Worm (Caenorhabditis elegans) whole organism, late embryonic: ENCODE measurements around the gene F37C12.21.
A peak's percentile ranks its signal among the peaks of the same experiment; 100 is the strongest.

Source experiments
- C08G9.2 ChIP-seq: sonication (generic microtip); optimal IDR thresholded peaks from 2 replicates; lab custom pipeline; 2016; ENCODE audit warnings: mild to moderate bottlenecking, missing genetic modification characterization, moderate library complexity, missing compliant biosample characterization
- C38D4.7 ChIP-seq: fragments of 200-800 bp; sonication (Bioruptor generic); optimal IDR thresholded peaks from 2 replicates; lab custom pipeline; 2018; ENCODE audit warnings: mild to moderate bottlenecking, missing genetic modification characterization, moderate library complexity, missing compliant biosample characterization
- K02D7.2 ChIP-seq: sonication (generic microtip); optimal IDR thresholded peaks from 2 replicates; lab custom pipeline; 2017; ENCODE audit warnings: mild to moderate bottlenecking, missing genetic modification characterization, missing compliant biosample characterization
- T23F11.4 ChIP-seq: fragments of 200-800 bp; sonication (Bioruptor generic); optimal IDR thresholded peaks from 2 replicates; lab custom pipeline; 2018; ENCODE audit warnings: mild to moderate bottlenecking, missing genetic modification characterization, missing compliant biosample characterization
- ahr-1 ChIP-seq: sonication (generic microtip); optimal IDR thresholded peaks from 2 replicates; lab custom pipeline; 2016; ENCODE audit warnings: missing genetic modification characterization, missing compliant biosample characterization
- ceh-18 ChIP-seq: sonication (generic microtip); optimal IDR thresholded peaks from 2 replicates; lab custom pipeline; 2016; ENCODE audit warnings: missing genetic modification characterization, missing compliant biosample characterization
- ceh-30 ChIP-seq: fragments of 150-350 bp; optimal IDR thresholded peaks from 2 replicates; lab custom pipeline; 2014; ENCODE audit warnings: missing biosample characterization, missing genetic modification characterization
- ceh-31 ChIP-seq: sonication (generic microtip); optimal IDR thresholded peaks from 2 replicates; lab custom pipeline; 2016; ENCODE audit warnings: missing genetic modification characterization, missing compliant biosample characterization
- ceh-34 ChIP-seq: sonication (generic microtip); optimal IDR thresholded peaks from 2 replicates; lab custom pipeline; 2016; ENCODE audit warnings: mild to moderate bottlenecking, missing genetic modification characterization, missing compliant biosample characterization
- ceh-45 ChIP-seq: fragments of 200-800 bp; sonication (Bioruptor generic); IDR thresholded peaks from 2 replicates; pipeline ENCODE4 v1.3.6; 2022; ENCODE audit warnings: missing genetic modification reagents, missing genetic modification characterization, missing compliant biosample characterization
- ceh-6 ChIP-seq: fragments of 200-800 bp; sonication (Bioruptor generic); optimal IDR thresholded peaks from 2 replicates; lab custom pipeline; 2018; ENCODE audit warnings: mild to moderate bottlenecking, missing genetic modification characterization, missing compliant biosample characterization
- che-1 ChIP-seq: sonication (generic microtip); optimal IDR thresholded peaks from 2 replicates; lab custom pipeline; 2016; ENCODE audit warnings: mild to moderate bottlenecking, missing genetic modification characterization, missing compliant biosample characterization
- dve-1 ChIP-seq: sonication (generic microtip); optimal IDR thresholded peaks from 2 replicates; lab custom pipeline; 2017; ENCODE audit warnings: antibody characterized with exemption, mild to moderate bottlenecking, missing genetic modification characterization, missing compliant biosample characterization
- elt-2 ChIP-seq: sonication (generic microtip); optimal IDR thresholded peaks from 2 replicates; lab custom pipeline; 2016; ENCODE audit warnings: missing genetic modification reagents, missing genetic modification characterization, missing compliant biosample characterization
- eyg-1 ChIP-seq: sonication (generic microtip); optimal IDR thresholded peaks from 2 replicates; lab custom pipeline; 2016; ENCODE audit warnings: missing genotype, missing genetic modification characterization, missing compliant biosample characterization
- fax-1 ChIP-seq: sonication (generic microtip); optimal IDR thresholded peaks from 2 replicates; lab custom pipeline; 2016; ENCODE audit warnings: missing genotype, missing genetic modification characterization, missing compliant biosample characterization
- fkh-10 ChIP-seq: fragments of 150-350 bp; optimal IDR thresholded peaks from 2 replicates; lab custom pipeline; 2014; ENCODE audit warnings: missing biosample characterization, missing genetic modification reagents, missing genetic modification characterization
- hlh-13 ChIP-seq: fragments of 200-800 bp; sonication (Bioruptor generic); optimal IDR thresholded peaks from 2 replicates; lab custom pipeline; 2018; ENCODE audit warnings: mild to moderate bottlenecking, missing genetic modification characterization, missing compliant biosample characterization
- hlh-30 ChIP-seq: sonication (generic microtip); optimal IDR thresholded peaks from 2 replicates; lab custom pipeline; 2017; ENCODE audit warnings: antibody characterized with exemption, missing genetic modification characterization, missing compliant biosample characterization; ENCODE audit not compliant: insufficient read depth
- hlh-6 ChIP-seq: sonication (generic microtip); optimal IDR thresholded peaks from 2 replicates; lab custom pipeline; 2016; ENCODE audit warnings: missing genotype, missing genetic modification characterization, missing compliant biosample characterization
- lim-6 ChIP-seq: sonication (generic microtip); optimal IDR thresholded peaks from 2 replicates; lab custom pipeline; 2016; ENCODE audit warnings: missing genetic modification characterization, missing compliant biosample characterization
- nfya-1 ChIP-seq: sonication (generic microtip); optimal IDR thresholded peaks from 2 replicates; lab custom pipeline; 2017; ENCODE audit warnings: missing genetic modification characterization, mild to moderate bottlenecking, missing compliant biosample characterization, antibody characterized with exemption, moderate library complexity
- odd-2 ChIP-seq: sonication (generic microtip); optimal IDR thresholded peaks from 2 replicates; lab custom pipeline; 2017; ENCODE audit warnings: antibody characterized with exemption, mild to moderate bottlenecking, missing genetic modification characterization, missing compliant biosample characterization
- pag-3 ChIP-seq: sonication (generic microtip); optimal IDR thresholded peaks from 2 replicates; lab custom pipeline; 2016; ENCODE audit warnings: missing compliant biosample characterization, missing genetic modification characterization, borderline replicate concordance
- pat-9 ChIP-seq: fragments of 200-800 bp; sonication (Bioruptor generic); optimal IDR thresholded peaks from 2 replicates; lab custom pipeline; 2018; ENCODE audit warnings: mild to moderate bottlenecking, missing genetic modification characterization, moderate library complexity, missing compliant biosample characterization
- pax-1 ChIP-seq: fragments of 150-350 bp; optimal IDR thresholded peaks from 2 replicates; lab custom pipeline; 2014; ENCODE audit warnings: missing biosample characterization, missing genetic modification characterization
- pha-4 ChIP-seq: fragments of 150-350 bp; optimal IDR thresholded peaks from 2 replicates; lab custom pipeline; 2018; ENCODE audit warnings: missing biosample characterization, missing genetic modification reagents, missing genetic modification characterization
- pqm-1 ChIP-seq: sonication (generic microtip); optimal IDR thresholded peaks from 2 replicates; lab custom pipeline; 2016; ENCODE audit warnings: missing genetic modification characterization, missing compliant biosample characterization
- ref-2 ChIP-seq: sonication (generic microtip); optimal IDR thresholded peaks from 2 replicates; lab custom pipeline; 2016; ENCODE audit warnings: missing genetic modification characterization, missing compliant biosample characterization
- rnt-1 ChIP-seq: sonication (generic microtip); optimal IDR thresholded peaks from 2 replicates; lab custom pipeline; 2016; ENCODE audit warnings: missing genetic modification characterization, missing compliant biosample characterization
- sox-2 ChIP-seq: fragments of 200-800 bp; sonication (Bioruptor generic); IDR thresholded peaks from 2 replicates; pipeline ENCODE4 v1.3.6; 2022; ENCODE audit warnings: missing genetic modification reagents, missing genetic modification characterization, missing compliant biosample characterization
- sox-4 ChIP-seq: sonication (generic microtip); optimal IDR thresholded peaks from 2 replicates; lab custom pipeline; 2017; ENCODE audit warnings: mild to moderate bottlenecking, missing genetic modification characterization, inconsistent platforms, missing compliant biosample characterization
- tbx-2 ChIP-seq: sonication (generic microtip); optimal IDR thresholded peaks from 2 replicates; lab custom pipeline; 2016; ENCODE audit warnings: missing genetic modification characterization, missing compliant biosample characterization
- tbx-7 ChIP-seq: sonication (generic microtip); optimal IDR thresholded peaks from 2 replicates; lab custom pipeline; 2016; ENCODE audit warnings: missing genotype, missing genetic modification characterization, missing compliant biosample characterization
- unc-3 ChIP-seq, 2 experiments: fragments of 200-800 bp in 1 of 2; sonication (Bioruptor generic) in 1 of 2; sonication (generic microtip) in 1 of 2; conservative IDR thresholded peaks in 1 of 2; optimal IDR thresholded peaks in 1 of 2; 2 replicates each; pipeline versions ENCODE4 v1.3.6 to Lab custom; 2016 to 2022; ENCODE audit warnings: missing compliant biosample characterization in 2 of 2, missing genetic modification characterization in 2 of 2, missing genetic modification reagents in 1 of 2
- unc-86 ChIP-seq: sonication (generic microtip); optimal IDR thresholded peaks from 2 replicates; lab custom pipeline; 2016; ENCODE audit warnings: missing genetic modification characterization, missing compliant biosample characterization
- zip-5 ChIP-seq: sonication (generic microtip); optimal IDR thresholded peaks from 2 replicates; lab custom pipeline; 2016; ENCODE audit warnings: missing genetic modification characterization, missing compliant biosample characterization

Gene F37C12.21

ce11 chrIII:7166664-7167567 lies 21.2 kb upstream of the F37C12.21 start:
- TF ChIP-seq sox-4 = no peak
- TF ChIP-seq nfya-1 (tag; lab: Kevin White, UChicago) = peak; percentile 8
- peak; percentile 91 for TF ChIP-seq elt-2 (tag; lab: Kevin White, UChicago)
- no peak for TF ChIP-seq unc-3 (GFP tag; conservative IDR thresholded peaks at IDR 0.05; lab: Robert Waterston, UW)
- TF ChIP-seq unc-3 (tag; optimal IDR thresholded peaks at IDR 0.05; lab: Kevin White, UChicago) = no peak
- TF ChIP-seq pag-3 (tag; lab: Kevin White, UChicago) = no peak
- no peak for TF ChIP-seq ceh-34 (tag; lab: Kevin White, UChicago)
- TF ChIP-seq ceh-6 (GFP tag; lab: Kevin White, UChicago) = no peak
- TF ChIP-seq hlh-6 (tag; lab: Kevin White, UChicago) = no peak
- no peak for TF ChIP-seq lim-6 (tag; lab: Kevin White, UChicago)
- no peak for TF ChIP-seq pha-4 (tag; lab: Kevin White, UChicago)

DNA sequence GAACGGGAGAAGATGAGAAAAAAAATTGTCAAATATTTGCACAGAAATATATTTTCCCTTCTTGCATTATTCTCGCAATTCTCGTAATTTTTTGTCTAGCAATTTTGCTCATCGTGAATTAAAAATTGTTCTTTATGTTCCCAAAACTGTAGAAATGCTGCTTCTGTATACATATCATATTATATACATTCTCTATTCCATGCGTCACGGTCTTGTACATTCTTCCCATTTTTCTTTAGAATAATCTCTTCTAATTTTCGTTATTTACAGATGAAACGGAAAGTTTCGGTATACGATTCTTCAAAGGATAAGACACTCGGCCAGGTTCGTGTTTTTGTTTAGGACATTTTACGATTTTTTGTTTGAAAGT lies 20.6 kb upstream of the F37C12.21 start, which contains the start of gene acs-4:
acs-4 (plus strand) TSS at position 271 of the 370 bp plus-strand sequence.
- TF ChIP-seq nfya-1 (tag; lab: Kevin White, UChicago) = no peak
- TF ChIP-seq lim-6 (tag; lab: Kevin White, UChicago) = no peak
- no peak for TF ChIP-seq ceh-31 (tag; lab: Kevin White, UChicago)

DNA sequence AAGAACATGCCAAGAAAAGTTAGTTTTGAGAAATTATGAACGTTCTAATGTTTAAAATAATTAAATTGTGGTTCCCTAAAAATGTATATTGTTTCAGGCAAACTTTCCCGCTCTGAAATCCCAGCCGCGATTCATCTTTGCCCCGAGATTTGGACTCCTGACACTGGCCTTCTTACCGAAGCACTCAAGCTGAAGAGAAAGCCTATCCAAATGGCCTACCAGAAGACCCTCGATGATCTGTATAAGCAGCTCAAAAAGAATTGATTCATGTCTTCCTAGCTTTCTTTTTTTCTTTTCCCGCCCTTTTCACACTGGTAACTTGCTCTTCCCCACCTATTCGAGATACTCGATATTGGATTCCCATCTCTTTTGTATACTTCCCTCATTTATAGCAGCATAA lies 18.1 kb upstream of the F37C12.21 start:
- no peak for TF ChIP-seq T23F11.4
- no peak for TF ChIP-seq tbx-7
- no peak for TF ChIP-seq pag-3 (tag; lab: Kevin White, UChicago)
- TF ChIP-seq sox-2 (GFP tag; lab: Robert Waterston, UW) = no peak
- TF ChIP-seq ceh-30 (tag; lab: Kevin White, UChicago) = no peak
- TF ChIP-seq ahr-1 (tag; lab: Kevin White, UChicago) = no peak
- TF ChIP-seq C08G9.2 (tag; lab: Kevin White, UChicago) = no peak
- no peak for TF ChIP-seq che-1 (tag; lab: Kevin White, UChicago)
- TF ChIP-seq, all 69 proteins: peak for 0

- TF ChIP-seq tbx-2 (tag; lab: Kevin White, UChicago) = no peak
- TF ChIP-seq ceh-34 (tag; lab: Kevin White, UChicago) = no peak
- TF ChIP-seq fkh-10 (GFP tag; lab: Kevin White, UChicago) = no peak
- TF ChIP-seq dve-1 (tag; lab: Kevin White, UChicago) = no peak
- TF ChIP-seq hlh-13 (GFP tag; lab: Kevin White, UChicago) = no peak
- no peak for TF ChIP-seq eyg-1 (tag; lab: Kevin White, UChicago)
- no peak for TF ChIP-seq ahr-1 (tag; lab: Kevin White, UChicago)
- TF ChIP-seq unc-86 = no peak
- no peak for TF ChIP-seq ceh-45 (GFP tag; lab: Robert Waterston, UW)
- no peak for TF ChIP-seq nfya-1 (tag; lab: Kevin White, UChicago)
- TF ChIP-seq K02D7.2 (tag; lab: Kevin White, UChicago) = no peak
- no peak for TF ChIP-seq hlh-30
- TF ChIP-seq, all 69 proteins: peak for 0
Observed at ce11 chrIII:7178497-7178896, 9.7 kb upstream of the F37C12.21 start.

DNA sequence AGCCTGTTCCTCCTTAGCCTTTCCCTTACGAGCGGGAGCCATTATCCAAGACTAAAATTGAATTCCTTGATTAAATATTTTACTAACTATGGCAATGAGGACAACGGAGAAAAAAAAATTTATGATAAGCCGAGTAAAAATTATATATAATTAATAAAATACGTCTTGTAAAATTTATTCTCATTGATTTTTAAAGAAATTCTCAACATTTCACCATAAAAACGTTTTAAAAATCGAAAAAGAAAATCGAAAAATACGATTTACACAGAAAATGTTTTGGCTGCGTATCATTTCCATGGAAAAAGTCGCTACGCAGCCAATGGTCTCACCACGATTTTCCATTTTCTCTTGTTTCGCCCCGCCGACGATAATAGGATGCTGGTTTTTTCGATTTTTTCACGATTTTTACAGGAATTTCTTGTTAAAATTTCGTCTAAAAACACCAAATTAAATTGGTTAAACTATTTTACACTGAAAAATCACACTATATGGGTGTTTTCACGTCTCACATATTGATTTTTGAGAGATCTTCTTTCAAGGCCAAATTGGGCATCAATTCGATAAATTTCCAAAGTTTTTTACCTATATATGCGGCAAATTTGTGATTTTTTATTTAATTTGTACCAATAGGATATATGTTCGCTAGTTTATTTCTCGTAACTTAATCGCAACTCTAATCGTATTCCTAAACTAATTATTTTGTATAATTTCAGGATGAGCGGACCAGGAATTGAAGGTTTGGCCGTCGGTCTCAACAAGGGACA lies 8.4 kb upstream of the F37C12.21 start, which contains the start of the genes rps-14 and rpl-36:
rps-14 (minus strand) TSS at position 51 of the 764 bp plus-strand sequence.
rpl-36 (plus strand) TSS at position 714 of the 764 bp plus-strand sequence.
- TF ChIP-seq hlh-30 = no peak
- peak; percentile 13 for TF ChIP-seq ceh-34 (tag; lab: Kevin White, UChicago)
- TF ChIP-seq che-1 (tag; lab: Kevin White, UChicago) = no peak
- no peak for TF ChIP-seq lim-6 (tag; lab: Kevin White, UChicago)
- TF ChIP-seq zip-5 (tag; lab: Kevin White, UChicago) = no peak
- no peak for TF ChIP-seq fax-1 (tag; lab: Kevin White, UChicago)
- TF ChIP-seq pax-1 = peak; percentile 81
- no peak for TF ChIP-seq pqm-1
- peak; percentile 14 for TF ChIP-seq ceh-30 (tag; lab: Kevin White, UChicago)
- TF ChIP-seq C38D4.7 (GFP tag; lab: Kevin White, UChicago) = no peak
- peak; percentile 46 for TF ChIP-seq ceh-31 (tag; lab: Kevin White, UChicago)
- no peak for TF ChIP-seq pat-9
- TF ChIP-seq ceh-6 (GFP tag; lab: Kevin White, UChicago) = no peak
- TF ChIP-seq T23F11.4 = no peak
- peak; percentile 87 for TF ChIP-seq nfya-1 (tag; lab: Kevin White, UChicago)
- TF ChIP-seq odd-2 = no peak
- peak; percentile 27 for TF ChIP-seq ceh-18 (tag; lab: Kevin White, UChicago)
- TF ChIP-seq rnt-1 (tag; lab: Kevin White, UChicago) = no peak
- peak; percentile 18 for TF ChIP-seq tbx-2 (tag; lab: Kevin White, UChicago)
- TF ChIP-seq ref-2 (tag; lab: Kevin White, UChicago) = peak; percentile 2
- no peak for TF ChIP-seq K02D7.2 (tag; lab: Kevin White, UChicago)
